Worm (Caenorhabditis elegans): Measurements from ENCODE around the gene T01D1.4.

T01D1.4 gene

DNA sequence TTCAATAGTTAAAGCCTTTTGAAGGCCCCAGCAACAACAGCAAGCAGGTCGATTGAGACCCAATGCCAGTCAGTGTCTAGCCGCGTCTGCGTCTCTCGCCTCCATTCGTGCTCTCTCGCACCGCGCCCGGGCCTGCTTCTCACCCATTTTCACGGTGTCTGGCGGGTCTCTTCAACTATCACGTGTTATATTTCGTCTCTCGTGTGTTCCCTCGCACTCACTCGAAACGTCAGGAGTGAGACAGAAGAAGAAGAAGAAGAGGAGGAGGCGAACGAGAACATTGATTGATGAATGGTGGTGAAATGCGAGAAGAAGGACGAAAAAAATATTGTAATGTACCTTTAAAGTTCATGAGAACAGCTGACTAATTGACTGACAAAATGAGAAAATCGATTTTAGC, 42.3 kb upstream of the T01D1.4 start (continued):
- TF ChIP-seq lin-13 (GFP tag; optimal IDR thresholded peaks at IDR 0.05): peak; percentile 72
- no peak for TF ChIP-seq nhr-12 (tag; optimal IDR thresholded peaks at IDR 0.05)
- TF ChIP-seq snu-23 (GFP tag; optimal IDR thresholded peaks at IDR 0.05): peak; percentile 90
- TF ChIP-seq blmp-1 (tag; optimal IDR thresholded peaks at IDR 0.05): peak; percentile 35
- TF ChIP-seq mdl-1 (tag; optimal IDR thresholded peaks at IDR 0.05): peak; percentile 50 to 92
- peak; percentile 58 to 78 (median 72) for TF ChIP-seq dpl-1 (GFP tag; optimal IDR thresholded peaks at IDR 0.05)
- no peak for TF ChIP-seq egl-13 (tag; optimal IDR thresholded peaks at IDR 0.05)
- no peak for TF ChIP-seq C04F5.9 (tag; optimal IDR thresholded peaks at IDR 0.05)
- TF ChIP-seq dsc-1 (tag; optimal IDR thresholded peaks at IDR 0.05): peak; percentile 48
- TF ChIP-seq sptf-1 (tag; optimal IDR thresholded peaks at IDR 0.05): no peak
- TF ChIP-seq tbx-2 (tag; optimal IDR thresholded peaks at IDR 0.05): peak; percentile 81
- peak; percentile 70 for TF ChIP-seq nhr-19 (GFP tag; conservative IDR thresholded peaks at IDR 0.05)
- no peak for TF ChIP-seq nhr-237 (tag; optimal IDR thresholded peaks at IDR 0.05)
- no peak for TF ChIP-seq zag-1 (tag; optimal IDR thresholded peaks at IDR 0.05)
- TF ChIP-seq fkh-10 (GFP tag; optimal IDR thresholded peaks at IDR 0.05): no peak
- TF ChIP-seq unc-62 (GFP tag; optimal IDR thresholded peaks at IDR 0.05): no peak
- no peak for TF ChIP-seq snpc-4 (tag; optimal IDR thresholded peaks at IDR 0.05)
- TF ChIP-seq efl-3 (GFP tag; optimal IDR thresholded peaks at IDR 0.05): no peak
- no peak for TF ChIP-seq ets-5 (GFP tag; IDR thresholded peaks at IDR 0.05)
- TF ChIP-seq C34B4.2 (tag; optimal IDR thresholded peaks at IDR 0.05): no peak
- peak; percentile 68 for TF ChIP-seq unc-86 (tag; optimal IDR thresholded peaks at IDR 0.05)
- no peak for TF ChIP-seq alr-1 (tag; optimal IDR thresholded peaks at IDR 0.05; ENCODE audit: borderline replicate concordance)
- peak in 1 of 2 experiments; percentile 62 for TF ChIP-seq ztf-11 (tag; optimal IDR thresholded peaks at IDR 0.05)
- TF ChIP-seq jun-1 (tag; optimal IDR thresholded peaks at IDR 0.05): peak; percentile 54
- TF ChIP-seq F16B12.6 (tag; optimal IDR thresholded peaks at IDR 0.05): peak; percentile 2
- peak; percentile 76 for TF ChIP-seq rnt-1 (tag; optimal IDR thresholded peaks at IDR 0.05)
- no peak for TF ChIP-seq aha-1 (tag; optimal IDR thresholded peaks at IDR 0.05)
- TF ChIP-seq ces-1 (GFP tag; optimal IDR thresholded peaks at IDR 0.05): no peak
- no peak for TF ChIP-seq ceh-63 (GFP tag; optimal IDR thresholded peaks at IDR 0.05)
- TF ChIP-seq sup-37 (GFP tag; optimal IDR thresholded peaks at IDR 0.05): no peak
- no peak for TF ChIP-seq nhr-84 (tag; optimal IDR thresholded peaks at IDR 0.05)
- no peak for TF ChIP-seq mab-9 (GFP tag; IDR thresholded peaks at IDR 0.05)
- peak; percentile 68 for TF ChIP-seq fkh-8 (tag; optimal IDR thresholded peaks at IDR 0.05)
- no peak for TF ChIP-seq nhr-11 (tag; optimal IDR thresholded peaks at IDR 0.05)
- TF ChIP-seq fkh-4 (tag; optimal IDR thresholded peaks at IDR 0.05; ENCODE audit: borderline replicate concordance): no peak
- TF ChIP-seq ztf-4 (tag; optimal IDR thresholded peaks at IDR 0.05): peak; percentile 83
- TF ChIP-seq pax-3 (tag; optimal IDR thresholded peaks at IDR 0.05): no peak
- TF ChIP-seq nhr-20 (tag; optimal IDR thresholded peaks at IDR 0.05): peak; percentile 79
- no peak for TF ChIP-seq tlp-1 (tag; optimal IDR thresholded peaks at IDR 0.05)
- TF ChIP-seq nhr-77 (tag; optimal IDR thresholded peaks at IDR 0.05): peak; percentile 25

DNA sequence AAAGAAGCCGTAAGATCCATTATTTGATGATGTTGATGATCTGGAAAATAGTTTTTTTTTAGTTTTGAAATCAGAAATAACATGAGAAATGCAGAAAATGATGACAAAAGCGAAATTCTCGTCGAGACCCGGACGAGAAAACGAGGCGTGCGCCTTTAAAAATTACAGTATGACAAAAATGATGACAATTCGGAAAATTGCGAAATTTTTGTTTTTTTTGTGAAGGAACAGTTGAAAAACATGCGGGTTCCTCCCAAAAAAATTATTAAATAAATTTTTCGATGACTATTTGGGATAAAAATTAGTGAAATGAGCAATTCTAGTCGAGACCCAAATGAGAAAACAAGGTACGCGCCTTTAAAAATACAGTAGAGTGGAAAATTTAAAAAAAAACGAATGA, 41.7 kb upstream of the T01D1.4 start, which contains the start of gene ubxn-3:
Gene ubxn-3 (minus strand): TSS at position 66 of the 400 bp plus-strand sequence.
- TF ChIP-seq skn-1 (tag; optimal IDR thresholded peaks at IDR 0.05): peak; percentile 87
- TF ChIP-seq mep-1 (tag; optimal IDR thresholded peaks at IDR 0.05): no peak

All from whole organism, L1 larva.